ENCODE assay signal across 3 fruit fly cellular contexts in the genomic region with DNA sequence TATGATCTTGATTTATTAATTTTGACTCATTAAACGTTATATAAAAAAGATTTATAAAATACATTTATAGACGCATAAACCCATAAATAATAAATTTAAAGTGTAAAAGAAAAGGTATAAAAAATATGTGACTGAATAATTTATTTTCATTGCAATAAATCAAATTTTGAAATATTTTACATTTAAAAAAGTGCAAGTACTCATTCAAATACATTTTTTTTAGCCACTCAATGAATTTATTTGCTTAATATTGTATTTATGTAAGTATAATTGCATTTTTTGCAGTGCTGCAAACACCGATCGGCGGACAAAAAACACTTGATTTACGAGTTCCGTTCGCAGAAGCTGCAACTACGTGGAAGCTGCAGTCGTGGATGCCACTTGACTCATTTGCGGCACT.
TF ChIP-seq lines count a peak whose summit lies in the region.

No protein-coding gene starts in this region.

- no peak for TF ChIP-seq CTCF in whole organism, embryonic (GFP tag; optimal IDR thresholded peaks at IDR 0.05; lab: Kevin White, UChicago)

TF ChIP-seq in whole organism, embryonic, 481 proteins besides CTCF, POLR2A, EP300 and RAD21:
- TF ChIP-seq CG1233 (GFP tag; optimal IDR thresholded peaks at IDR 0.05; lab: Kevin White, UChicago) (no peak), Hey (tag; optimal IDR thresholded peaks at IDR 0.05; lab: Kevin White, UChicago) (no peak), dmrt99B (tag; optimal IDR thresholded peaks at IDR 0.05; lab: Kevin White, UChicago) (peak; percentile 20), CG11504 (tag; optimal IDR thresholded peaks at IDR 0.05; lab: Kevin White, UChicago) (peak; percentile 16), CG9727 (GFP tag; optimal IDR thresholded peaks at IDR 0.05; lab: Kevin White, UChicago) (no peak)

TF ChIP-seq in whole organism, prepupa, 60 proteins besides CTCF, POLR2A, EP300 and RAD21:
- TF ChIP-seq CG10631 (GFP tag; optimal IDR thresholded peaks at IDR 0.05; lab: Kevin White, UChicago) (peak; percentile 18), Gug (GFP tag; IDR thresholded peaks at IDR 0.05; lab: Robert Waterston, UW) (no peak), CG6276 (GFP tag; optimal IDR thresholded peaks at IDR 0.05; lab: Kevin White, UChicago) (peak; percentile 2), net (GFP tag; optimal IDR thresholded peaks at IDR 0.05; lab: Kevin White, UChicago) (peak; percentile 21), CG3919 (GFP tag; optimal IDR thresholded peaks at IDR 0.05; lab: Kevin White, UChicago) (peak; percentile 6), CG9139 (GFP tag; optimal IDR thresholded peaks at IDR 0.05; lab: Kevin White, UChicago) (no peak), fd85E (GFP tag; optimal IDR thresholded peaks at IDR 0.05; lab: Kevin White, UChicago) (no peak), Hr38 (GFP tag; optimal IDR thresholded peaks at IDR 0.05; lab: Kevin White, UChicago) (no peak), Lpt (GFP tag; optimal IDR thresholded peaks at IDR 0.05; lab: Kevin White, UChicago) (no peak), esn (GFP tag; optimal IDR thresholded peaks at IDR 0.05; lab: Kevin White, UChicago) (peak; percentile 12), CG4318 (GFP tag; optimal IDR thresholded peaks at IDR 0.05; lab: Kevin White, UChicago) (peak; percentile 46), Hr4 (GFP tag; optimal IDR thresholded peaks at IDR 0.05; lab: Kevin White, UChicago) (peak; percentile 44), CG11294 (GFP tag; IDR thresholded peaks at IDR 0.05; lab: Robert Waterston, UW) (no peak), Eip78C (GFP tag; lab: Kevin White, UChicago) (peak; percentile 81), salr (GFP tag; optimal IDR thresholded peaks at IDR 0.05; lab: Kevin White, UChicago) (peak in 1 of 2 experiments; percentile 44), Sox15 (GFP tag; optimal IDR thresholded peaks at IDR 0.05; lab: Kevin White, UChicago) (no peak), OdsH (GFP tag; optimal IDR thresholded peaks at IDR 0.05; lab: Kevin White, UChicago) (peak; percentile 26), CG34406 (GFP tag; optimal IDR thresholded peaks at IDR 0.05; lab: Kevin White, UChicago) (peak; percentile 24), pdm3 (GFP tag; optimal IDR thresholded peaks at IDR 0.05; lab: Kevin White, UChicago) (peak; percentile 27), CG32006 (GFP tag; optimal IDR thresholded peaks at IDR 0.05; lab: Kevin White, UChicago) (peak; percentile 67), acj6 (GFP tag; optimal IDR thresholded peaks at IDR 0.05; lab: Kevin White, UChicago) (peak; percentile 20), vri (GFP tag; optimal IDR thresholded peaks at IDR 0.05; lab: Kevin White, UChicago) (no peak), CG8319 (GFP tag; optimal IDR thresholded peaks at IDR 0.05; lab: Kevin White, UChicago) (no peak), CG8632 (GFP tag; optimal IDR thresholded peaks at IDR 0.05; lab: Kevin White, UChicago) (peak; percentile 39), Hr39 (GFP tag; optimal IDR thresholded peaks at IDR 0.05; lab: Kevin White, UChicago) (no peak), CG1621 (tag; optimal IDR thresholded peaks at IDR 0.05; lab: Kevin White, UChicago) (no peak)

TF ChIP-seq in whole organism, pupa, 21 proteins besides CTCF, POLR2A, EP300 and RAD21:
- TF ChIP-seq CG13204 (GFP tag; optimal IDR thresholded peaks at IDR 0.05; lab: Kevin White, UChicago) = no peak
- TF ChIP-seq CG15710 (tag; optimal IDR thresholded peaks at IDR 0.05; lab: Kevin White, UChicago) = peak; percentile 16
- peak; percentile 38 for TF ChIP-seq CG8159 (tag; optimal IDR thresholded peaks at IDR 0.05; lab: Kevin White, UChicago)
- TF ChIP-seq CG9948 (tag; optimal IDR thresholded peaks at IDR 0.05; lab: Kevin White, UChicago) = peak; percentile 22
- peak; percentile 12 for TF ChIP-seq CG8301 (tag; optimal IDR thresholded peaks at IDR 0.05; lab: Kevin White, UChicago)
- peak; percentile 39 for TF ChIP-seq CG14655 (GFP tag; optimal IDR thresholded peaks at IDR 0.05; lab: Kevin White, UChicago)
TF ChIP-seq in whole organism, pupa: peak in this region for 5.
